Fruit fly (Drosophila melanogaster) whole organism, wandering third instar larva: ENCODE measurements around the gene CG1909.

Experiments
- CrebA ChIP-seq: fragments of 200-800 bp; sonication (Bioruptor generic); optimal IDR thresholded peaks from 2 replicates; lab custom pipeline; 2016; ENCODE audit warnings: missing biosample characterization, mild to moderate bottlenecking, missing genetic modification characterization, borderline replicate concordance
- HLH106 ChIP-seq: fragments of 200-800 bp; optimal IDR thresholded peaks from 3 replicates; lab custom pipeline; 2019; ENCODE audit warnings: missing biosample characterization, mild to moderate bottlenecking, missing genetic modification characterization, moderate library complexity
- Hr78 ChIP-seq: fragments of >200 bp; optimal IDR thresholded peaks from 2 replicates; lab custom pipeline; 2017; ENCODE audit warnings: missing biosample characterization, missing genetic modification characterization
- Hr83 ChIP-seq: fragments of 200-300 bp; sonication (Bioruptor generic); optimal IDR thresholded peaks from 2 replicates; lab custom pipeline; 2016; ENCODE audit warnings: missing biosample characterization, mild to moderate bottlenecking, missing genetic modification characterization, moderate library complexity; ENCODE audit not compliant: poor library complexity, severe bottlenecking
- brk ChIP-seq: fragments of 200-800 bp; sonication (Bioruptor generic); optimal IDR thresholded peaks from 2 replicates; lab custom pipeline; 2016; ENCODE audit warnings: missing biosample characterization, mild to moderate bottlenecking, missing genetic modification characterization
- dmrt93B ChIP-seq: fragments of 200-800 bp; sonication (Bioruptor generic); optimal IDR thresholded peaks from 2 replicates; lab custom pipeline; 2018; ENCODE audit warnings: missing biosample characterization, mild to moderate bottlenecking, missing genetic modification characterization
- psq ChIP-seq: fragments of 200-800 bp; sonication (Bioruptor generic); optimal IDR thresholded peaks from 3 replicates; lab custom pipeline; 2017; ENCODE audit warnings: missing biosample characterization, mild to moderate bottlenecking, missing genetic modification characterization, moderate library complexity
- woc ChIP-seq: sonication (Bioruptor generic); optimal IDR thresholded peaks from 2 replicates; lab custom pipeline; 2016; ENCODE audit warnings: missing biosample characterization, mild to moderate bottlenecking, missing genetic modification characterization

DNA sequence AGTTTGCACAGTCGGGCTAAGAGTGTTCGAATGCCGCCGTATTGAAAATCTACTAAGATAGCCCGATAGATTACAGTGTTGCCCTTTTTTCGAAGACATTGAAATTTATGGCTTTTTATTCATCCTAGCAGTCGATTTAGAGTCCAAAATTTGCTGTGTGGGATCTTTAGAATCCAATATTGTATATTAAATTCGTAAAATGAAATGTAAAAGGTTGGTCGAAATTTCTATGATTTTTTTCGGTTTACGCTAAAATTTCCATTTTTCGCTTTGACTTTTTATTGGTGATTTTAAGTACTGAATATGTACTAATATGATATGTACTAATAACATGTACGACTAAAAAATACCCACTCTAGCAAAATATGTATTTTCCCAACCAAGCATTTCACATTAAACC is 15.6 kb upstream of the CG1909 start:
- TF ChIP-seq woc (no peak), brk (GFP tag; lab: Kevin White, UChicago) (no peak), Hr78 (GFP tag; lab: Kevin White, UChicago) (no peak), CrebA (GFP tag; lab: Kevin White, UChicago) (no peak), HLH106 (tag; lab: Kevin White, UChicago) (no peak), psq (GFP tag; lab: Kevin White, UChicago) (no peak), Hr83 (GFP tag; lab: Kevin White, UChicago) (no peak), dmrt93B (GFP tag; lab: Kevin White, UChicago) (no peak)
